Fruit fly (Drosophila melanogaster) whole organism, larva: ENCODE data around the gene CG33337.

Experiments
- noc ChIP-seq: fragments of 200-800 bp; sonication (Bioruptor generic); optimal IDR thresholded peaks from 3 replicates; lab custom pipeline; 2019; ENCODE audit warnings: missing biosample characterization, mild to moderate bottlenecking, missing genetic modification characterization, moderate library complexity

CG33337 gene

DNA sequence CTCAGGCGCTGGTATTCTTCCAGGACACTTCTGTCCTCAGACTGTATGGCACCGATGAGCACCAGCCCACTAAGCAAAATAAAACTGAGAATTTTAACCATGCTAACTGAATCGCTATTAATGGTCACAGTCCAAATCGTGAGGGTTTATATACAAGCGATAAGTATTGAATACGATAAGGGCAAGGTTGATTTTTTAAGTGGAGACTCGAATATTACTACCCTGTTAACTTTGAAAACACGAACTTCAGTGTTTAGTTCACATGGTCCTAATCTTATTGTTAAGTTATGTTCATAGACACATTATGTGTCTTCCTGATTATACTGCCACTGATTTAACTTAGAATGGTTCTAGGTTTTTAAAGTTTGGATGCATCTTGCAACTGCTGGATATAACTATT lies at the start of gene CG33337:
TSS of gene CG33337 (minus strand) at position 101 of the 400 bp plus-strand sequence.
- TF ChIP-seq noc, result no peak

- no peak for TF ChIP-seq noc
Measured at dm6 chr3R:23639583-23639982, 47.0 kb upstream of the CG33337 start.

- no peak for TF ChIP-seq noc
Measured at dm6 chr3R:23638351-23638750, 45.8 kb upstream of the CG33337 start.

DNA sequence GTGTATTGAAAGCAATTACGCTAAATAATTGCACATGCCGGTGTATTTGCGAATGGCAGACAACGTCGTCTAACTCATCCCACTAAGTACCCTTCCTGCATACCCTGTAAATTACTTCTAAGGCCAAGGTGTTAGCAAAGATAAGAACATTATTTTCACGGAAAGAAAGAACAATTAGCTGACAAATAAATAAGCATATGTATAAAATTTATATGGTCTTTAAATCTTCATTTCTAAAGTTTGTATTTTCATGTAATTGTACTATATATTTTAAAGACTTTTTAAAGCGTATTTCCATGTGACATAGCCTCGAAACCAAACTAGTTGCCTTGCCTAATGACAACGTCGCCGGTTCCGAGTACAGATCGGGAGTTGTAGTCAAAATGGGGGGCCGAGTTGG lies 44.7 kb upstream of the CG33337 start:
- no peak for TF ChIP-seq noc

DNA sequence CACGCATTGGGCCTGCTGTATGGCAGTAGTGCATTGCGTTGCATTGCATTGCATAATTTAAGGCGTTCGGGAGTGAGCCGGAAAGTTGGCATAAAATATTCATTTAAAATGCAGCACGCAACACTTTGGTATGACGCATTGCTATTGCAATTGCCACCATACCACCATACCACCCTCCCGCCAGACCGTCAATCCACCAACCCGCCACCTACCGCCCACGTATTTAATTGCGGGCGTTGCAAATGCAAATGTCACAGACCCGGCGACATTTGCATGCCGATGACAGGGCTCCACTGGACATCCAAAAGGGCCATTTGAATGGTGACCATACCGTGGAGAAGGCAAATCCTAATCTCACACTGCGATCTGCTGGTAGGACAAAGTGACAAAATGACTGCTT lies 42.2 kb upstream of the CG33337 start:
- TF ChIP-seq noc, result no peak

DNA sequence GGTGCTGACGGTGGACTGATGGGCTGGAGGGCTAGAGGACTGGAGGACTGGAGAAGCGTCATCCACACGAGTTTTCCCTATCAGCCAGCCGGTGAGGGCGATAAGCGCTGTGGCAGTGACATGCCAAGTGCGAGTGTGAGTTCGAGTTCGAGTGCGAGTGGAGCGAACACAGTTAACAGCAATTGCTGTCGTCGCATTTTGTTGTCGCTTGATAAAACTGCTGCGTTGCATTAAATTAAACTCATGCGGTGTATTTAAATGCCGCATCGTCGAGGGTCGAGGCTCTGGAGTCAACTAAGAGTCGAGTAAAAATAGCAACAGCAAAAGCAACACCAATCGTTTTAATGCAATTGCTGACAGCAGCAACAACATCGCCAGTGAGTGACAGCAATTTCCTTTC lies 37.0 kb upstream of the CG33337 start:
- no peak for TF ChIP-seq noc

DNA sequence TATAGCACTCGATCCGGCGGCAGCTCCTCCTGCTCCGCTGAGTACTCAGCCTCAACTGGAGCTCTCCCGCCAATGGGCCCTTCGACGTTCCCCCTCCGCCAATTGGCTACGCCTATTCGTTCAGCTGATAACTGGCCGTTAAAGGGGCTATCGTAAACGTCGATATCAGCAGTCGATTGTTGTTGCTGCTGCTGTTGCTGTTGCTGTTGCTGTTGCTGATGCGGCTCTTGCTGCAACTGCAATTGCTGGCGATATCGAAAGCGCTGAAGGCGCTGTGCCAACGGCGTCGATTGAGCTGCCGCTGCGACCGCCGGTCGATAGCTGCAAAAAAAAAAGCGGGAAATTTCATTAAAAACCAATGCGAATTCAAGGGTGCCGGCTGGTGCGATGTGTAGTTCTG lies 34.6 kb upstream of the CG33337 start:
- no peak for TF ChIP-seq noc

dm6 chr3R:23622961-23623360 lies 30.4 kb upstream of the CG33337 start:
- TF ChIP-seq noc, result no peak

DNA sequence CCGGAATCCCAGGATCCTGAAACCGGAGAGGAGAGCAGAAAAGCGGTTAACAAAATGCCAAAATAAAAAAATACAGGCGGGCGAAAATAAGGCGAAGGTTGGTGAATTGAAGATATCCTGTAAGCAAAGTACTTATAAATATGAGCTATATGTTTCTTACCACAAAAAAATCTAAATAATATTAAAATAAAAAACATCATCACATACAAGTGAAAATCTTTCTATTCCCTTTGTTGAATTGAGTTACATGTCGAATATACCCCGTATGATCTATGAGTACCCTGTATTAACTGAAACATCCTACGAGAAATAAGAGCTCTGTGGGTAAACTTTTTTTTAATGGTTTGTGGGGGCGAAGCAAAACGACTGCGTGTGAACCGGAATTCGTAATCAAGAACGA lies 19.6 kb upstream of the CG33337 start:
- TF ChIP-seq noc, result no peak

dm6 chr3R:23605315-23605881 lies 12.8 kb upstream of the CG33337 start, which contains the start of gene CG10184:
Gene CG10184 (minus strand): TSS chr3R:23605495.
- no peak for TF ChIP-seq noc

- TF ChIP-seq noc, result no peak
Measured at dm6 chr3R:23601346-23601817, 8.8 kb upstream of the CG33337 start.

DNA sequence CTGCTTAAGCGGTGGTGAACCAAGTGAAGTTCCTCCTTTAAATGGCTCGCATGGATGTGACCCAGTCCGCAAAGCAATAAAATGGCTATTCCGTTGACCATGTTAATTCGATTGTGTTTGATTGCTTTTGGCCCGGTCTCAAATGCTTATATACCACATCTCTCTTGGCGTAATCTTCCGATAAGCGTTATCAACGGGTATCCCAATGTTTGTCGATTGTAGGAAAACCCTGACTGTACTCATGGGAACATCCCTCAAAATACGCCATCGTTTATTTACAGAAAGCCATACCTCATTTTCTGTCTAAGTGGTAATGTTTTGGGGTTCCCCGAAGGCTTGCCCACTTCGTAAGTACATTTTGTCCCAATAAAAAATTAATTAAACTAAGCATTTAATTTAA lies 6.4 kb upstream of the CG33337 start, which contains the start of gene CG10183:
TSS of gene CG10183 (minus strand) at position 101 of the 400 bp plus-strand sequence.
- TF ChIP-seq noc, result no peak

DNA sequence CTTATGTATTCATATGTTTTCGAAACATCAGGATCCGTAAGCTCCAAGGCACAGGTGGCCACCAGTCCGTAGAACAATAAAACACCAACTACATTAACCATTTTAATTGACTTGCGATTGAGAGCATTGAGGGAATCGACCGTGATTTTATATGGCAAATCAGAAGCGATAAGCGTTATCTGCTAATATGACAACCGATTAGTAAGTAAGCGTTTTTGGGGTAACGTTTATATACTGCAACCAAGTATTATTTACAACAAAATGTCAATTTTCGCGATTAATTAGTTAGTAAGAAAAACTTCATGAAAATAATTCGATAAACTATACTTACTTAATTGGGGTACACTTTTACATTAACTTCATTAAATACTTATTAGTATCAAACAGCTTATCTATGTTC lies 3.6 kb upstream of the CG33337 start, which contains the start of gene CG16723:
TSS of gene CG16723 (minus strand) at position 101 of the 400 bp plus-strand sequence.
- no peak for TF ChIP-seq noc

- no peak for TF ChIP-seq noc
Measured at dm6 chr3R:23589719-23590118, 2.9 kb downstream of the CG33337 start, which contains the start of gene CG10182. Gene CG10182 (minus strand): TSS chr3R:23589819.

DNA sequence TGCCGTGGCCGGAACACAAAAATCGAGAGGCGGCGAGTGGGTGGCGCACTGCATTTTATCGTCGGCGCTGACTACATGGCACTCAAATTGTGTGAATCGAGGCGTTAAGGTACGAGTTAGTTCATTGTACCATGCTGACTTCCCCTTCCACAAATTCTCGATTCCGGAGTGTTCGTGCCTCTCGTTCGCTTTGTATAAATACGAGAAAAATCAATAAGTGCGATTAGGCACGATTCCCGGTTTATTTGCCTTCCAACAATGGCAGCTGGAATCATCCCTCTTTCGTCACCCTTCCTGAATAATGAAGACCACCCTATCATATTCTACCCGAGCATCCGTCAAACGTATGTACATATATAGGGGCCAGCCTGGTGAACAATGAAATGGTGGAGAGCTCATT lies 16.0 kb downstream of the CG33337 start:
- TF ChIP-seq noc, result no peak

dm6 chr3R:23569195-23569594 lies 23.4 kb downstream of the CG33337 start:
- no peak for TF ChIP-seq noc

DNA sequence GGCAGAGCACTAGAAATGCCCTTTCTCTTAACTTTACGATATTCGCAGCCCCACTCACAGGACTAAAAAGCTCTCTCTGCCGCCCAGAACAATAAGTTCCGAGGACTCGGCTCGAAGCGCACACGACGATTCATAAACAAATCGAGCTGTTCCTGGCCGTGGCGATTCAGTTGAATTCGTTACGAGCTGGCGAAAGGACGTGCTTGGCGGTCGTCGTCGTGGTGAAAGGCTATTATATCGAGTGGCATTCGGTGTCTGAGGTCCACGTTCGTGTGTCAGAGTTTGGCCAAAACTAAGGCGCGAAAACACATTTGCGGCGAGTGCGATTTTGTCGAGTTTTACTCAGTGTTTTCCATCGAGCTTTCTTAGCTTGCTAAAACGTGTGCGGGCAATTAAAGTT lies 35.3 kb downstream of the CG33337 start, which contains the start of gene beat-IV:
TSS of gene beat-IV (plus strand) at position 169 of the 400 bp plus-strand sequence.
- TF ChIP-seq noc, result no peak

- TF ChIP-seq noc, result no peak
Measured at dm6 chr3R:23556843-23557242, 35.7 kb downstream of the CG33337 start, which contains the start of gene CG10164. Gene CG10164 (minus strand): TSS chr3R:23556943.
